Fruit fly (Drosophila melanogaster) whole organism, embryonic: ENCODE data around the gene BNIP3.

ENCODE experiments used
- B-H1 ChIP-seq: fragments of 200-800 bp; sonication (Bioruptor generic); IDR thresholded peaks from 3 replicates; pipeline ENCODE4 v1.3.6; 2022; ENCODE audit warnings: missing biosample characterization, missing genetic modification characterization
- C15 ChIP-seq: fragments of 200-800 bp; sonication (Bioruptor generic); IDR thresholded peaks from 3 replicates; pipeline ENCODE4 v1.3.6; 2022; ENCODE audit warnings: missing biosample characterization, missing genetic modification characterization
- CG16779 ChIP-seq: fragments of 200-800 bp; sonication (Bioruptor generic); IDR thresholded peaks from 2 replicates; pipeline ENCODE4 v1.3.6; 2022; ENCODE audit warnings: missing biosample characterization, missing genetic modification characterization
- CG17829 ChIP-seq: fragments of 200-800 bp; optimal IDR thresholded peaks from 2 replicates; lab custom pipeline; 2019; ENCODE audit warnings: missing biosample characterization, mild to moderate bottlenecking, missing genetic modification characterization, moderate library complexity
- CG2116 ChIP-seq: fragments of 200-800 bp; sonication (Bioruptor generic); optimal IDR thresholded peaks from 3 replicates; lab custom pipeline; 2018; ENCODE audit warnings: missing biosample characterization, mild to moderate bottlenecking, missing genetic modification characterization
- CG32532 ChIP-seq: fragments of 200-800 bp; sonication (Bioruptor generic); IDR thresholded peaks from 2 replicates; pipeline ENCODE4 v1.3.6; 2022; ENCODE audit warnings: missing biosample characterization, missing genetic modification characterization
- CG3281 ChIP-seq: fragments of 200-800 bp; sonication (Bioruptor generic); optimal IDR thresholded peaks from 3 replicates; lab custom pipeline; 2017; ENCODE audit warnings: missing biosample characterization, mild to moderate bottlenecking, missing genetic modification characterization
- CG6791 ChIP-seq: fragments of 200-800 bp; sonication (Bioruptor generic); IDR thresholded peaks from 3 replicates; pipeline ENCODE4 v1.3.6; 2022; ENCODE audit warnings: missing biosample characterization, missing genetic modification characterization; ENCODE audit not compliant: partially characterized antibody
- CG8290 ChIP-seq, 3 experiments: fragments of 200-800 bp; sonication (Bioruptor generic); optimal IDR thresholded peaks; 2 replicates each; lab custom pipeline; 2016 to 2019; ENCODE audit warnings: missing biosample characterization in 3 of 3, missing genetic modification characterization in 3 of 3, mild to moderate bottlenecking in 2 of 3, moderate library complexity in 1 of 3
- Ets65A ChIP-seq: fragments of 200-800 bp; sonication (Bioruptor generic); peaks from one replicate; lab custom pipeline; 2016; ENCODE audit warnings: missing biosample characterization, missing genetic modification characterization
- Gsc ChIP-seq: fragments of 200-800 bp; sonication (Bioruptor generic); IDR thresholded peaks from 2 replicates; pipeline ENCODE4 v1.3.6; 2022; ENCODE audit warnings: missing biosample characterization, missing genetic modification characterization
- Hmr ChIP-seq: fragments of 200-800 bp; sonication (Bioruptor generic); optimal IDR thresholded peaks from 3 replicates; lab custom pipeline; 2017; ENCODE audit warnings: mild to moderate bottlenecking, missing biosample characterization, missing genetic modification reagents, missing genetic modification characterization
- Hr51 ChIP-seq, 2 experiments: fragments of 200-800 bp; sonication (Bioruptor generic); optimal IDR thresholded peaks; 2 replicates in 1 of 2; 3 replicates in 1 of 2; lab custom pipeline; 2016 to 2018; ENCODE audit warnings: missing biosample characterization in 2 of 2, missing genetic modification characterization in 2 of 2, mild to moderate bottlenecking in 1 of 2, moderate library complexity in 1 of 2
- Med ChIP-seq: fragments of 200-800 bp; sonication (Bioruptor generic); peaks from one replicate; lab custom pipeline; 2016; ENCODE audit warnings: missing biosample characterization, missing genetic modification characterization, mild to moderate bottlenecking, inconsistent platforms, moderate library complexity
- Oaz ChIP-seq: fragments of 200-800 bp; sonication (Bioruptor generic); IDR thresholded peaks from 2 replicates; pipeline ENCODE4 v1.3.6; 2022; ENCODE audit warnings: missing biosample characterization, missing genetic modification characterization
- Opbp ChIP-seq: fragments of 200-800 bp; sonication (Bioruptor generic); IDR thresholded peaks from 3 replicates; pipeline ENCODE4 v1.3.6; 2022; ENCODE audit warnings: missing biosample characterization, missing genetic modification characterization; ENCODE audit not compliant: partially characterized antibody
- Optix ChIP-seq: fragments of 200-800 bp; sonication (Bioruptor generic); IDR thresholded peaks from 3 replicates; pipeline ENCODE4 v1.3.6; 2022; ENCODE audit warnings: missing biosample characterization, missing genetic modification characterization
- Pdp1 ChIP-seq, 2 experiments: fragments of 200-800 bp; sonication (Bioruptor generic); optimal IDR thresholded peaks; 3 replicates each; lab custom pipeline; 2016; ENCODE audit warnings: missing biosample characterization in 2 of 2, missing genetic modification characterization in 2 of 2, mild to moderate bottlenecking in 1 of 2, moderate library complexity in 1 of 2
- al ChIP-seq: fragments of 200-800 bp; sonication (Bioruptor generic); IDR thresholded peaks from 2 replicates; pipeline ENCODE4 v1.3.6; 2022; ENCODE audit warnings: missing biosample characterization, missing genetic modification characterization
- chinmo ChIP-seq: fragments of 200-800 bp; sonication (Bioruptor generic); IDR thresholded peaks from 4 replicates; pipeline ENCODE4 v1.3.6; 2022; ENCODE audit warnings: missing biosample characterization, missing genetic modification characterization; ENCODE audit not compliant: partially characterized antibody
- eve ChIP-seq, 2 experiments: fragments of >200 bp; optimal IDR thresholded peaks; 2 replicates each; lab custom pipeline; 2017; ENCODE audit warnings: missing biosample characterization in 2 of 2, missing genetic modification characterization in 2 of 2
- exex ChIP-seq: fragments of 200-800 bp; sonication (Bioruptor generic); optimal IDR thresholded peaks from 4 replicates; lab custom pipeline; 2018; ENCODE audit warnings: missing biosample characterization, mild to moderate bottlenecking, missing genetic modification characterization, moderate library complexity
- gcm ChIP-seq: fragments of 200-800 bp; sonication (Bioruptor generic); optimal IDR thresholded peaks from 2 replicates; lab custom pipeline; 2019; ENCODE audit warnings: missing biosample characterization, mild to moderate bottlenecking, missing genetic modification characterization, moderate library complexity
- grn ChIP-seq: fragments of 200-800 bp; sonication (Bioruptor generic); optimal IDR thresholded peaks from 3 replicates; lab custom pipeline; 2017; ENCODE audit warnings: missing biosample characterization, missing genetic modification characterization
- lab ChIP-seq: fragments of 200-800 bp; sonication (Bioruptor generic); optimal IDR thresholded peaks from 3 replicates; lab custom pipeline; 2017; ENCODE audit warnings: missing biosample characterization, missing genetic modification characterization, mild to moderate bottlenecking, moderate library complexity, missing genetic modification reagents
- mirr ChIP-seq: fragments of 200-800 bp; sonication (Bioruptor generic); optimal IDR thresholded peaks from 3 replicates; lab custom pipeline; 2018; ENCODE audit warnings: missing biosample characterization, mild to moderate bottlenecking, missing genetic modification characterization
- nom ChIP-seq: fragments of 200-800 bp; sonication (Bioruptor generic); optimal IDR thresholded peaks from 2 replicates; lab custom pipeline; 2017; ENCODE audit warnings: missing biosample characterization, missing genetic modification characterization, mild to moderate bottlenecking, moderate library complexity, missing genetic modification reagents
- odd ChIP-seq: fragments of 200-800 bp; sonication (Bioruptor generic); optimal IDR thresholded peaks from 2 replicates; lab custom pipeline; 2017; ENCODE audit warnings: missing biosample characterization, mild to moderate bottlenecking, missing genetic modification characterization
- sd ChIP-seq: fragments of 200-800 bp; sonication (Bioruptor generic); optimal IDR thresholded peaks from 3 replicates; lab custom pipeline; 2018; ENCODE audit warnings: missing biosample characterization, mild to moderate bottlenecking, missing genetic modification characterization, moderate library complexity
- sens ChIP-seq: fragments of 200-800 bp; sonication (Bioruptor generic); peaks from one replicate; lab custom pipeline; 2016; ENCODE audit warnings: missing biosample characterization, missing genetic modification characterization
- sob ChIP-seq: fragments of 200-800 bp; sonication (Bioruptor generic); IDR thresholded peaks from 2 replicates; pipeline ENCODE4 v1.3.6; 2022; ENCODE audit warnings: missing biosample characterization, missing genetic modification characterization
- stwl ChIP-seq: fragments of 200-800 bp; sonication (Bioruptor generic); optimal IDR thresholded peaks from 3 replicates; lab custom pipeline; 2018; ENCODE audit warnings: missing biosample characterization, mild to moderate bottlenecking, missing genetic modification characterization, moderate library complexity
- tup ChIP-seq: fragments of 200-800 bp; sonication (Bioruptor generic); optimal IDR thresholded peaks from 2 replicates; lab custom pipeline; 2016; ENCODE audit warnings: missing biosample characterization, mild to moderate bottlenecking, missing genetic modification characterization, moderate library complexity
- vvl ChIP-seq: fragments of 200-800 bp; sonication (Bioruptor generic); IDR thresholded peaks from 2 replicates; pipeline ENCODE4 v1.3.6; 2022; ENCODE audit warnings: missing biosample characterization, missing genetic modification characterization
- zf30C ChIP-seq: fragments of 200-800 bp; sonication (Bioruptor generic); optimal IDR thresholded peaks from 3 replicates; lab custom pipeline; 2018; ENCODE audit warnings: missing biosample characterization, mild to moderate bottlenecking, missing genetic modification characterization

The BNIP3 gene

dm6 chr3L:20531257-20531656 lies 12.1 kb upstream of the BNIP3 start:
- TF ChIP-seq Pdp1 (GFP tag; optimal IDR thresholded peaks at IDR 0.05; lab: Kevin White, UChicago) (peak in 1 of 2 experiments; percentile 39), sob (GFP tag; lab: Robert Waterston, UW) (no peak), gcm (peak; percentile 29), CG6791 (GFP tag; lab: Robert Waterston, UW) (peak; percentile 57; the same call in 1 of the 3 replicates), Ets65A (GFP tag; lab: Kevin White, UChicago) (peak; percentile 2), chinmo (GFP tag; lab: Robert Waterston, UW) (0 out of 4 replicates have a peak, but pooled peaks have one; percentile 46), CG32532 (peak; percentile 36; the same call in 1 of the 2 replicates), odd (no peak), CG3281 (GFP tag; lab: Kevin White, UChicago) (no peak)
- TF ChIP-seq, all 482 proteins: peak for 6

dm6 chr3L:20530347-20531177 lies 11.4 kb upstream of the BNIP3 start:
- 0 out of 3 replicates have a peak, but pooled peaks have one; percentile 31 for TF ChIP-seq Opbp (GFP tag; lab: Robert Waterston, UW)
- peak; percentile 27 for TF ChIP-seq CG8290 (GFP tag; optimal IDR thresholded peaks at IDR 0.05; lab: Kevin White, UChicago)
- peak; percentile 41 to 46 for TF ChIP-seq CG8290 (tag; optimal IDR thresholded peaks at IDR 0.05; lab: Kevin White, UChicago)
- no peak for TF ChIP-seq zf30C (GFP tag; lab: Kevin White, UChicago)
- peak; percentile 66 for TF ChIP-seq Med
- TF ChIP-seq C15: 0 out of 3 replicates have a peak, but pooled peaks have one; percentile 22
- no peak for TF ChIP-seq Gsc
- TF ChIP-seq grn (GFP tag; lab: Kevin White, UChicago): peak; percentile 63
- peak; percentile 8 for TF ChIP-seq mirr
- TF ChIP-seq Pdp1 (GFP tag; optimal IDR thresholded peaks at IDR 0.05; lab: Kevin White, UChicago): peak in 1 of 2 experiments; percentile 18
- peak; percentile 99 for TF ChIP-seq CG17829 (tag; lab: Kevin White, UChicago)
- peak; percentile 53 for TF ChIP-seq stwl (tag; lab: Kevin White, UChicago)
- 0 out of 3 replicates have a peak, but pooled peaks have one; percentile 9 for TF ChIP-seq CG6791 (GFP tag; lab: Robert Waterston, UW)
- no peak for TF ChIP-seq B-H1 (GFP tag; lab: Robert Waterston, UW)
- TF ChIP-seq chinmo (GFP tag; lab: Robert Waterston, UW): 0 out of 4 replicates have a peak, but pooled peaks have one; percentile 40
- peak; percentile 14 for TF ChIP-seq Hmr (GFP tag; lab: Kevin White, UChicago)
- TF ChIP-seq lab (GFP tag; lab: Kevin White, UChicago): peak; percentile 46
- TF ChIP-seq CG2116 (GFP tag; lab: Kevin White, UChicago): peak; percentile 16
- 0 out of 2 replicates have a peak, but pooled peaks have one; percentile 6 for TF ChIP-seq vvl
- TF ChIP-seq Ets65A (GFP tag; lab: Kevin White, UChicago): peak; percentile 60
- no peak for TF ChIP-seq al (GFP tag; lab: Robert Waterston, UW)

- no peak for TF ChIP-seq tup
- TF ChIP-seq eve (GFP tag; optimal IDR thresholded peaks at IDR 0.05; lab: Kevin White, UChicago): peak in 1 of 2 experiments; percentile 2
- TF ChIP-seq Optix (GFP tag; lab: Robert Waterston, UW): no peak
- no peak for TF ChIP-seq CG16779 (GFP tag; lab: Robert Waterston, UW)
- no peak for TF ChIP-seq Oaz (GFP tag; lab: Robert Waterston, UW)
- TF ChIP-seq Hr51 (GFP tag; optimal IDR thresholded peaks at IDR 0.05; lab: Kevin White, UChicago): no peak
- peak; percentile 10 for TF ChIP-seq sens (GFP tag; lab: Kevin White, UChicago)
- no peak for TF ChIP-seq nom
- TF ChIP-seq sd (tag; lab: Kevin White, UChicago): peak; percentile 50
- TF ChIP-seq exex (tag; lab: Kevin White, UChicago): peak; percentile 52
These were observed 10.7 kb upstream of the BNIP3 start for dm6 chr3L:20529918-20530317.
